Worm (Caenorhabditis elegans): Measurements from ENCODE around the gene srw-142.

DNA sequence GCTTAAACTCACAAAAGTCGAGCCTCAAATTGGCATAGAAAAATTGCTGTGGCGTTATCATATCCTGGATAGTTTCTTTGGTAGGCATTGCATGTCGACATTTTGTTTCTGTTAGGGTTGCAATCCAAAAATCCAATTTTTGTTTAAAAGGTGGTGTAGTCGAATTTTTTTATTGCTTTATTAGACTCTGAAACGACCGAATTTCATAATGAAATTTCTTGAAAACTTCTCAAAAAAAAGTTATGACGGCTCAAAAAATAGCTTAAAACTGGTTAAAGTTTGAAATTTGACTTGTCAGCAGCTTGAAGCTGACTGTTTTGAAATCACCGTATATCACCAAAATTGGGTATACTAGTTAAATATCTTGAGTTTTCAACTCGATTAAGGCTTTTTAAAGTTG lies 16.7 kb downstream of the srw-142 start, which contains the start of gene srw-143:
- TF ChIP-seq dmd-4 (tag; optimal IDR thresholded peaks at IDR 0.05; ENCODE audit: borderline replicate concordance) (no peak), rnt-1 (tag; optimal IDR thresholded peaks at IDR 0.05) (no peak)
